Worm (Caenorhabditis elegans) whole organism, late embryonic: Measurements from ENCODE around the gene tomm-20.

ENCODE experiments used
- C08G9.2 ChIP-seq: sonication (generic microtip); optimal IDR thresholded peaks from 2 replicates; lab custom pipeline; 2016; ENCODE audit warnings: mild to moderate bottlenecking, missing genetic modification characterization, moderate library complexity, missing compliant biosample characterization
- ceh-24 ChIP-seq: sonication (generic microtip); optimal IDR thresholded peaks from 2 replicates; lab custom pipeline; 2016; ENCODE audit warnings: mild to moderate bottlenecking, missing genetic modification characterization, missing compliant biosample characterization
- fax-1 ChIP-seq: sonication (generic microtip); optimal IDR thresholded peaks from 2 replicates; lab custom pipeline; 2016; ENCODE audit warnings: missing genotype, missing genetic modification characterization, missing compliant biosample characterization
- hlh-13 ChIP-seq: fragments of 200-800 bp; sonication (Bioruptor generic); optimal IDR thresholded peaks from 2 replicates; lab custom pipeline; 2018; ENCODE audit warnings: mild to moderate bottlenecking, missing genetic modification characterization, missing compliant biosample characterization
- lin-11 ChIP-seq: fragments of 200-800 bp; sonication (Bioruptor generic); optimal IDR thresholded peaks from 2 replicates; lab custom pipeline; 2018; ENCODE audit warnings: mild to moderate bottlenecking, missing genetic modification characterization, missing compliant biosample characterization
- nfya-1 ChIP-seq: sonication (generic microtip); optimal IDR thresholded peaks from 2 replicates; lab custom pipeline; 2017; ENCODE audit warnings: missing genetic modification characterization, mild to moderate bottlenecking, missing compliant biosample characterization, antibody characterized with exemption, moderate library complexity
- pat-9 ChIP-seq: fragments of 200-800 bp; sonication (Bioruptor generic); optimal IDR thresholded peaks from 2 replicates; lab custom pipeline; 2018; ENCODE audit warnings: mild to moderate bottlenecking, missing genetic modification characterization, moderate library complexity, missing compliant biosample characterization
- pha-4 ChIP-seq: fragments of 150-350 bp; optimal IDR thresholded peaks from 2 replicates; lab custom pipeline; 2018; ENCODE audit warnings: missing biosample characterization, missing genetic modification reagents, missing genetic modification characterization
- pqm-1 ChIP-seq: sonication (generic microtip); optimal IDR thresholded peaks from 2 replicates; lab custom pipeline; 2016; ENCODE audit warnings: missing genetic modification characterization, missing compliant biosample characterization
- ref-2 ChIP-seq: sonication (generic microtip); optimal IDR thresholded peaks from 2 replicates; lab custom pipeline; 2016; ENCODE audit warnings: missing genetic modification characterization, missing compliant biosample characterization
- rnt-1 ChIP-seq: sonication (generic microtip); optimal IDR thresholded peaks from 2 replicates; lab custom pipeline; 2016; ENCODE audit warnings: missing genetic modification characterization, missing compliant biosample characterization
- tbx-7 ChIP-seq: sonication (generic microtip); optimal IDR thresholded peaks from 2 replicates; lab custom pipeline; 2016; ENCODE audit warnings: missing genotype, missing genetic modification characterization, missing compliant biosample characterization
- ttx-3 ChIP-seq: sonication (generic microtip); optimal IDR thresholded peaks from 2 replicates; lab custom pipeline; 2016; ENCODE audit warnings: missing genetic modification reagents, missing genetic modification characterization, missing compliant biosample characterization
- zip-5 ChIP-seq: sonication (generic microtip); optimal IDR thresholded peaks from 2 replicates; lab custom pipeline; 2016; ENCODE audit warnings: missing genetic modification characterization, missing compliant biosample characterization

DNA sequence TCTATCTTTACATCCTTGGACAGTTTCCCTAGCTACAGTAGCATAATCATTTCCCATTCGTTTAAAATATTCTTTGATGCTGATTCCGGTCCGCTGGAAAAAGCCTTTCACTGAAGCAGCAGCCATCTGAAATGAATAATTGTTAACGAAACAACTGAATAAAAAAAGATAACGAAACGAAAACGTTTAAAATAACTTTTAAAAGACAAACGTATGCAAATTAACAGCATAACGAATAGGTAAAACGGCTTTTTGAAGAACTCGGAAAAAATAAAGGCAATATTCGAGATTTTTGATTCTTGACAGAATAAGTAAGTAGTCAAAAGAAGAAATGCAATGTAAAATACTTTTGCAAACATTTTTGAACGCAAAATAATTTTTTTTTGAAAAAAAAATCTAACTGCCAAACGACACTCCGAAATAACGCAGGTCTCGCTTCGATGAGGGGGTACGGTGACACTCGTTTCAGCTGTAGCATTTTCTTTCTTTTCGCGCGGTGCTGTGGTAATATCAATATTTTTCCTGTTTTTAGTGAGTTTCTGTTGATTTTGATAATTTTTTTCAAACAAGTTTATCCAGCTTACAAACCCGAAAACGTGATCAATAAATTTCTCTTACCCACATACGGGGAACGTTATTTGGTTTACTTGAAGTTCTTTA, 25.2 kb downstream of the tomm-20 start, which contains the start of the genes R04F11.5 and R04F11.2:
- TF ChIP-seq rnt-1 (tag; lab: Kevin White, UChicago) (no peak), pat-9 (tag; lab: Kevin White, UChicago) (no peak), nfya-1 (tag; lab: Kevin White, UChicago) (peak; percentile 84), C08G9.2 (tag; lab: Kevin White, UChicago) (no peak), ceh-24 (no peak), fax-1 (no peak), hlh-13 (GFP tag; lab: Kevin White, UChicago) (no peak), tbx-7 (no peak), zip-5 (tag; lab: Kevin White, UChicago) (no peak), lin-11 (tag; lab: Kevin White, UChicago) (no peak), pha-4 (no peak), ttx-3 (tag; lab: Kevin White, UChicago) (no peak), ref-2 (tag; lab: Kevin White, UChicago) (peak; percentile 12), pqm-1 (tag; lab: Kevin White, UChicago) (no peak)
